Worm (Caenorhabditis elegans): ENCODE measurements around the gene polg-1.

The polg-1 gene

ce11 chrII:12239449-12239848 lies 39.7 kb upstream of the polg-1 start:
- TF ChIP-seq C38D4.7 (GFP tag; optimal IDR thresholded peaks at IDR 0.05) (no peak), tbx-7 (tag; optimal IDR thresholded peaks at IDR 0.05) (no peak), rnt-1 (tag; optimal IDR thresholded peaks at IDR 0.05) (no peak), zip-5 (tag; optimal IDR thresholded peaks at IDR 0.05) (no peak), nhr-232 (tag; optimal IDR thresholded peaks at IDR 0.05) (no peak), ceh-18 (tag; optimal IDR thresholded peaks at IDR 0.05) (no peak), ceh-9 (tag; optimal IDR thresholded peaks at IDR 0.05) (no peak), ceh-45 (GFP tag; IDR thresholded peaks at IDR 0.05) (no peak), dmd-4 (tag; optimal IDR thresholded peaks at IDR 0.05; ENCODE audit: borderline replicate concordance) (no peak), elt-2 (tag; optimal IDR thresholded peaks at IDR 0.05) (no peak), unc-42 (tag; optimal IDR thresholded peaks at IDR 0.05) (no peak), unc-86 (tag; optimal IDR thresholded peaks at IDR 0.05) (no peak), pqm-1 (tag; optimal IDR thresholded peaks at IDR 0.05) (no peak), ttx-3 (tag; optimal IDR thresholded peaks at IDR 0.05) (no peak), ceh-6 (GFP tag; optimal IDR thresholded peaks at IDR 0.05) (no peak), F13H6.1 (tag; optimal IDR thresholded peaks at IDR 0.05) (no peak), sox-2 (GFP tag; IDR thresholded peaks at IDR 0.05) (no peak)

- TF ChIP-seq nhr-232 (tag; optimal IDR thresholded peaks at IDR 0.05) (no peak), F13H6.1 (tag; optimal IDR thresholded peaks at IDR 0.05) (no peak), eyg-1 (tag; optimal IDR thresholded peaks at IDR 0.05) (no peak), hlh-8 (tag; optimal IDR thresholded peaks at IDR 0.05) (no peak), odd-2 (tag; optimal IDR thresholded peaks at IDR 0.05) (no peak), che-1 (tag; optimal IDR thresholded peaks at IDR 0.05) (no peak), hlh-15 (tag; optimal IDR thresholded peaks at IDR 0.05) (no peak), nhr-11 (tag; optimal IDR thresholded peaks at IDR 0.05) (no peak), dve-1 (tag; optimal IDR thresholded peaks at IDR 0.05) (no peak)
Observed at ce11 chrII:12237555-12237954, 37.8 kb upstream of the polg-1 start.

ce11 chrII:12228005-12228404 lies 28.2 kb upstream of the polg-1 start, which contains the start of gene sinh-1:
Gene sinh-1 (plus strand): TSS chrII:12228305.
- TF ChIP-seq madf-2 (tag; optimal IDR thresholded peaks at IDR 0.05), result no peak
- TF ChIP-seq rnt-1 (tag; optimal IDR thresholded peaks at IDR 0.05), result no peak
- no peak for TF ChIP-seq dve-1 (tag; optimal IDR thresholded peaks at IDR 0.05)
- no peak for TF ChIP-seq fkh-6 (tag; optimal IDR thresholded peaks at IDR 0.05)
- TF ChIP-seq eyg-1 (tag; optimal IDR thresholded peaks at IDR 0.05), result no peak
- TF ChIP-seq tbx-7 (tag; optimal IDR thresholded peaks at IDR 0.05), result no peak
- no peak for TF ChIP-seq fax-1 (tag; optimal IDR thresholded peaks at IDR 0.05)
- no peak for TF ChIP-seq hlh-15 (tag; optimal IDR thresholded peaks at IDR 0.05)
- TF ChIP-seq nhr-232 (tag; optimal IDR thresholded peaks at IDR 0.05), result no peak
- no peak for TF ChIP-seq npax-4 (tag; optimal IDR thresholded peaks at IDR 0.05)
- no peak for TF ChIP-seq pax-1 (tag; optimal IDR thresholded peaks at IDR 0.05)

ce11 chrII:12226192-12226591 lies 26.4 kb upstream of the polg-1 start:
- TF ChIP-seq unc-42 (tag; optimal IDR thresholded peaks at IDR 0.05) (no peak), ama-1 (optimal IDR thresholded peaks at IDR 0.05) (no peak), sdc-2 (tag; optimal IDR thresholded peaks at IDR 0.05) (no peak), K02D7.2 (tag; optimal IDR thresholded peaks at IDR 0.05) (no peak), hlh-15 (tag; optimal IDR thresholded peaks at IDR 0.05) (no peak), sox-2 (GFP tag; IDR thresholded peaks at IDR 0.05) (no peak), pat-9 (tag; optimal IDR thresholded peaks at IDR 0.05) (no peak), nhr-11 (tag; optimal IDR thresholded peaks at IDR 0.05) (no peak), Y22D7AL.16 (tag; optimal IDR thresholded peaks at IDR 0.05) (no peak), ahr-1 (tag; optimal IDR thresholded peaks at IDR 0.05) (no peak), hlh-6 (tag; optimal IDR thresholded peaks at IDR 0.05) (no peak), ceh-19 (GFP tag; optimal IDR thresholded peaks at IDR 0.05) (no peak), hlh-13 (GFP tag; optimal IDR thresholded peaks at IDR 0.05) (no peak), fkh-10 (GFP tag; optimal IDR thresholded peaks at IDR 0.05) (no peak)

All from whole organism, late embryonic.